Fruit fly (Drosophila melanogaster): ENCODE measurements around the gene hng3.

hng3 gene

dm6 chr3L:700160-700917 is 55.0 kb downstream of the hng3 start (continued):
- TF ChIP-seq Eip74EF (GFP tag; optimal IDR thresholded peaks at IDR 0.05) (no peak), hbn (GFP tag; IDR thresholded peaks at IDR 0.05; ENCODE audit: partially characterized antibody) (no peak), Adf1 (GFP tag; IDR thresholded peaks at IDR 0.05) (peak; percentile 16; the same call in 1 of the 2 replicates), ab (GFP tag; optimal IDR thresholded peaks at IDR 0.05) (no peak), hb (GFP tag; IDR thresholded peaks at IDR 0.05; ENCODE audit: partially characterized antibody) (no peak), Dbx (GFP tag; IDR thresholded peaks at IDR 0.05) (no peak), gcm2 (GFP tag; optimal IDR thresholded peaks at IDR 0.05) (no peak), ken (GFP tag; IDR thresholded peaks at IDR 0.05) (no peak), Jarid2 (GFP tag; optimal IDR thresholded peaks at IDR 0.05) (peak; percentile 14), Deaf1 (tag; optimal IDR thresholded peaks at IDR 0.05) (no peak), Kr (GFP tag; optimal IDR thresholded peaks at IDR 0.05) (no peak), twi (tag; optimal IDR thresholded peaks at IDR 0.05) (no peak), CG7987 (GFP tag; optimal IDR thresholded peaks at IDR 0.05) (peak; percentile 61), CG4730 (GFP tag; IDR thresholded peaks at IDR 0.05) (no peak; the same call in 1 of the 2 replicates), NC2α (GFP tag; optimal IDR thresholded peaks at IDR 0.05) (no peak), CG2712 (tag; optimal IDR thresholded peaks at IDR 0.05) (peak; percentile 69), CG5245 (GFP tag; optimal IDR thresholded peaks at IDR 0.05) (no peak), CG3726 (GFP tag; IDR thresholded peaks at IDR 0.05) (no peak), hth (optimal IDR thresholded peaks at IDR 0.05) (no peak), E2f1 (GFP tag; IDR thresholded peaks at IDR 0.05) (no peak), CG6683 (GFP tag; optimal IDR thresholded peaks at IDR 0.05) (no peak), HmgZ (tag; optimal IDR thresholded peaks at IDR 0.05) (peak; percentile 71), stwl (tag; optimal IDR thresholded peaks at IDR 0.05) (no peak)

- TF ChIP-seq sob (GFP tag; IDR thresholded peaks at IDR 0.05), result 0 out of 2 replicates have a peak, but pooled peaks have one; percentile 23
- TF ChIP-seq dimm (GFP tag; IDR thresholded peaks at IDR 0.05), result no peak
- no peak for TF ChIP-seq ftz-f1 (GFP tag; optimal IDR thresholded peaks at IDR 0.05)
- peak; percentile 28 for TF ChIP-seq Max (GFP tag; optimal IDR thresholded peaks at IDR 0.05)
- no peak for TF ChIP-seq al (GFP tag; IDR thresholded peaks at IDR 0.05)
- no peak for TF ChIP-seq eyg (GFP tag; optimal IDR thresholded peaks at IDR 0.05)
- TF ChIP-seq Dip3 (GFP tag; optimal IDR thresholded peaks at IDR 0.05), result no peak
- no peak for TF ChIP-seq CG6813 (GFP tag; optimal IDR thresholded peaks at IDR 0.05)
- no peak for TF ChIP-seq Dip2 (GFP tag; IDR thresholded peaks at IDR 0.05)
- TF ChIP-seq Oli (tag; optimal IDR thresholded peaks at IDR 0.05), result peak; percentile 46
- no peak; the same call in 1 of the 2 replicates for TF ChIP-seq crol (GFP tag; IDR thresholded peaks at IDR 0.05)
- peak; percentile 43; the same call in 1 of the 2 replicates for TF ChIP-seq klu (GFP tag; IDR thresholded peaks at IDR 0.05)
- no peak for TF ChIP-seq CG17359 (tag; optimal IDR thresholded peaks at IDR 0.05)
- no peak for TF ChIP-seq sna (GFP tag; IDR thresholded peaks at IDR 0.05; ENCODE audit: partially characterized antibody)
- 0 out of 2 replicates have a peak, but pooled peaks have one; percentile 10 for TF ChIP-seq bbx (GFP tag; IDR thresholded peaks at IDR 0.05; ENCODE audit: partially characterized antibody)
- peak; percentile 31 for TF ChIP-seq CG9817 (tag; optimal IDR thresholded peaks at IDR 0.05)
- TF ChIP-seq CG11085 (GFP tag; IDR thresholded peaks at IDR 0.05), result no peak
- TF ChIP-seq ab (GFP tag; optimal IDR thresholded peaks at IDR 0.05), result no peak
- TF ChIP-seq sd (tag; optimal IDR thresholded peaks at IDR 0.05), result peak; percentile 63
- no peak for TF ChIP-seq cas (GFP tag; IDR thresholded peaks at IDR 0.05)
- TF ChIP-seq CG17802 (tag; optimal IDR thresholded peaks at IDR 0.05), result no peak
- no peak for TF ChIP-seq Scr (GFP tag; IDR thresholded peaks at IDR 0.05; ENCODE audit: partially characterized antibody)
- peak; percentile 53 for TF ChIP-seq phol (tag; optimal IDR thresholded peaks at IDR 0.05)
- peak; percentile 30 to 47 for TF ChIP-seq bsh (GFP tag; optimal IDR thresholded peaks at IDR 0.05)
- TF ChIP-seq CG18011 (GFP tag; optimal IDR thresholded peaks at IDR 0.05), result no peak
Measured at dm6 chr3L:699368-700150, 55.7 kb downstream of the hng3 start.

Data from whole organism, embryonic.